Fruit fly (Drosophila melanogaster) whole organism, embryonic: Measurements from ENCODE around the gene NdufV3.

ENCODE experiments used
- Ada2b ChIP-seq: fragments of 200-800 bp; sonication (Bioruptor generic); IDR thresholded peaks from 2 replicates; pipeline ENCODE4 v1.3.6; 2022; ENCODE audit warnings: missing biosample characterization, missing genetic modification characterization
- Bdp1 ChIP-seq: fragments of 200-800 bp; sonication (Bioruptor generic); optimal IDR thresholded peaks from 3 replicates; lab custom pipeline; 2016; ENCODE audit warnings: missing biosample characterization, missing genetic modification characterization
- CG16779 ChIP-seq: fragments of 200-800 bp; sonication (Bioruptor generic); IDR thresholded peaks from 2 replicates; pipeline ENCODE4 v1.3.6; 2022; ENCODE audit warnings: missing biosample characterization, missing genetic modification characterization
- CG2712 ChIP-seq: fragments of 200-800 bp; optimal IDR thresholded peaks from 3 replicates; lab custom pipeline; 2019; ENCODE audit warnings: missing biosample characterization, mild to moderate bottlenecking, missing genetic modification characterization, moderate library complexity
- CG2889 ChIP-seq: fragments of 200-800 bp; sonication (Bioruptor generic); IDR thresholded peaks from 3 replicates; pipeline ENCODE4 v1.3.6; 2022; ENCODE audit warnings: missing biosample characterization, missing genetic modification characterization
- CG33557 ChIP-seq: fragments of 200-800 bp; sonication (Bioruptor generic); optimal IDR thresholded peaks from 2 replicates; lab custom pipeline; 2019; ENCODE audit warnings: missing biosample characterization, mild to moderate bottlenecking, missing genetic modification characterization, moderate library complexity
- CG6765 ChIP-seq: fragments of 200-800 bp; sonication (Bioruptor generic); optimal IDR thresholded peaks from 3 replicates; lab custom pipeline; 2017; ENCODE audit warnings: missing biosample characterization, mild to moderate bottlenecking, missing genetic modification characterization
- CG7556 ChIP-seq: fragments of 200-800 bp; sonication (Bioruptor generic); optimal IDR thresholded peaks from 2 replicates; lab custom pipeline; 2017; ENCODE audit warnings: missing biosample characterization, mild to moderate bottlenecking, missing genetic modification characterization
- caup ChIP-seq: fragments of 200-800 bp; sonication (Bioruptor generic); optimal IDR thresholded peaks from 3 replicates; lab custom pipeline; 2017; ENCODE audit warnings: missing biosample characterization, mild to moderate bottlenecking, missing genetic modification characterization, moderate library complexity; ENCODE audit not compliant: severe bottlenecking
- kay ChIP-seq: fragments of 200-800 bp; sonication (Bioruptor generic); optimal IDR thresholded peaks from 2 replicates; lab custom pipeline; 2016; ENCODE audit warnings: missing biosample characterization, missing genetic modification characterization
- repo ChIP-seq: fragments of 200-800 bp; sonication (Bioruptor generic); optimal IDR thresholded peaks from 2 replicates; lab custom pipeline; 2016; ENCODE audit warnings: missing biosample characterization, missing genetic modification characterization
- tna ChIP-seq: fragments of 200-800 bp; sonication (Bioruptor generic); IDR thresholded peaks from 2 replicates; pipeline ENCODE4 v1.3.6; 2022; ENCODE audit warnings: missing biosample characterization, missing genetic modification characterization; ENCODE audit not compliant: partially characterized antibody

DNA sequence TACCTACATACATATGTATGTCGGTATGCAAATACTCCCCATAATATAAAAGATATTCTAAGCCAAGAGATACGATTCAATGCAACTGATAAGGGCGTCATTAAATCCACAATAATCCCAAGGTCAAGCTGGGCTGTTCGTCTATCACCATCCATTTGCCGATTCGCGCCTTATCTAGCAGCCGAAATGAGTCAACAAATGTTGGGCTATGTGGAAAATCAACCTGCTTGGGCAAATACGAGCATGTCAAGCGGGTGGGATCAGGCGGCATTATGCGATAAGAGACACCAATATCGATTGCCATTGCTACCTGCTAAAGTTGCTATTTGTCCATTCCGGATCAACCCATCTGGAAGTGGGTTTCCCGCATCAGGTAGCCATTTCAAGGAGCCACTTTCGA lies 27.1 kb upstream of the NdufV3 start:
- TF ChIP-seq CG16779 (GFP tag; lab: Robert Waterston, UW) (no peak), Ada2b (GFP tag; lab: Robert Waterston, UW) (no peak), Bdp1 (GFP tag; lab: Kevin White, UChicago) (no peak), repo (GFP tag; lab: Kevin White, UChicago) (no peak), caup (GFP tag; lab: Kevin White, UChicago) (no peak), CG2712 (no peak), kay (no peak), CG6765 (GFP tag; lab: Kevin White, UChicago) (no peak), CG7556 (GFP tag; lab: Kevin White, UChicago) (no peak), CG2889 (no peak), CG33557 (GFP tag; lab: Kevin White, UChicago) (no peak), tna (GFP tag; lab: Robert Waterston, UW) (no peak)
